ENCODE assay signal across 1 fruit fly cellular context in the genomic region with DNA sequence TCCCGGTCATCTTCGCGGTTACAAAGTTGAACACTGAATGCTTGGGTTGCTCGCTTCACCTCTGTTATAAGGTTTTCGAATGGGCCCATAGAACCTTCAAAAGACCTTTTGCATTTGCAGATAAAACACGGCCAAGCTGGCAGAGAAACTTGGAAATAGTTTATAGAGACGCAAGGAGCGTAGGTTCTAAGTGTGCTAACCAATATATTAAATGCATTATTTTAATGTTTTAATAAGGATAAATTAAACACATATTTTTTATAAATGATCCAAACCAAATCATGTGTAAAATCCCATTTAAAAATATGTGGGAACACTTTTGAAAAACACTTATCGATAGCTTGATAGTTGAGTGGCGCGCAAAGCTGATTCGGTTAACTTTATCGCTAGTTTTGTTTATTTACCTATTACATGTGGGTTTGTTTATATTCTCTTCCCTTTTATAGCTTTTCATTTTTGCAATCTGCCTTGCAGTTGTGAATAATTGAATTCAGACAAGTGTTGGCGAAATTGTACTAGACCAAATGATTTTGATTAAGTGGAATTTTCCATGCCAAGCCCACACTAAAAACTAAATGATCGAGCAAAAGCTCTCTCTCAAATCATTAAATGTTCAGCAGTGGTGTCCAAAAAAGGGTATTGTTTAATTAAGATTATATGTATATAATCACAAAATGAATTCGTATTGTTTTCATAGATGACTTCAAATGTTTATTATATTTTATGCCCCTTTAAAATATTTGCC.
A peak's percentile ranks its signal among the peaks of the same experiment; 100 is the strongest.
TF ChIP-seq lines count a peak whose summit lies in the region.

A gene (minus strand): TSS at position 51 of the 745 bp plus-strand sequence.

TF ChIP-seq in whole organism, embryonic, 481 proteins besides CTCF, POLR2A, EP300 and RAD21 (continued from another document and continues in another):
- TF ChIP-seq dmrt99B (tag; optimal IDR thresholded peaks at IDR 0.05; lab: Kevin White, UChicago), result no peak
- 0 out of 2 replicates have a peak, but pooled peaks have one; percentile 6 for TF ChIP-seq CG14441 (GFP tag; IDR thresholded peaks at IDR 0.05; lab: Robert Waterston, UW)
- peak; percentile 75 for TF ChIP-seq sens (GFP tag; lab: Kevin White, UChicago)
- TF ChIP-seq NK7.1 (GFP tag; optimal IDR thresholded peaks at IDR 0.05; lab: Kevin White, UChicago), result no peak
- TF ChIP-seq chif (GFP tag; optimal IDR thresholded peaks at IDR 0.05; lab: Kevin White, UChicago), result no peak
- no peak for TF ChIP-seq disco-r (GFP tag; optimal IDR thresholded peaks at IDR 0.05; lab: Kevin White, UChicago)
- TF ChIP-seq CG9932 (GFP tag; IDR thresholded peaks at IDR 0.05; lab: Robert Waterston, UW), result peak; percentile 38; the same call in 1 of the 2 replicates
- TF ChIP-seq CG3281 (GFP tag; optimal IDR thresholded peaks at IDR 0.05; lab: Kevin White, UChicago), result peak; percentile 0
- no peak for TF ChIP-seq CG7928 (GFP tag; optimal IDR thresholded peaks at IDR 0.05; lab: Kevin White, UChicago)
- no peak for TF ChIP-seq zf30C (GFP tag; optimal IDR thresholded peaks at IDR 0.05; lab: Kevin White, UChicago)
- no peak for TF ChIP-seq CG12659 (GFP tag; optimal IDR thresholded peaks at IDR 0.05; lab: Kevin White, UChicago)
- no peak for TF ChIP-seq fd102C (GFP tag; optimal IDR thresholded peaks at IDR 0.05; lab: Kevin White, UChicago)
- no peak for TF ChIP-seq pros (GFP tag; optimal IDR thresholded peaks at IDR 0.05; lab: Kevin White, UChicago)
- no peak for TF ChIP-seq Fer2 (tag; optimal IDR thresholded peaks at IDR 0.05; lab: Kevin White, UChicago)
- no peak for TF ChIP-seq CG8089 (GFP tag; optimal IDR thresholded peaks at IDR 0.05; lab: Kevin White, UChicago)
- no peak for TF ChIP-seq wor (GFP tag; IDR thresholded peaks at IDR 0.05; lab: Robert Waterston, UW)
- no peak for TF ChIP-seq CG3838 (GFP tag; optimal IDR thresholded peaks at IDR 0.05; lab: Kevin White, UChicago)
- TF ChIP-seq eve (GFP tag; optimal IDR thresholded peaks at IDR 0.05; lab: Kevin White, UChicago), result no peak
- TF ChIP-seq jigr1 (GFP tag; IDR thresholded peaks at IDR 0.05; lab: Robert Waterston, UW), result no peak
- TF ChIP-seq CG4854 (GFP tag; optimal IDR thresholded peaks at IDR 0.05; lab: Kevin White, UChicago), result no peak
- TF ChIP-seq zfh2 (GFP tag; optimal IDR thresholded peaks at IDR 0.05; lab: Kevin White, UChicago), result no peak
- TF ChIP-seq CG15696 (tag; optimal IDR thresholded peaks at IDR 0.05; lab: Kevin White, UChicago), result no peak
- TF ChIP-seq Fer1 (GFP tag; optimal IDR thresholded peaks at IDR 0.05; lab: Kevin White, UChicago), result peak; percentile 32
- peak; percentile 53; the same call in 1 of the 2 replicates for TF ChIP-seq Rfx (GFP tag; IDR thresholded peaks at IDR 0.05; lab: Robert Waterston, UW)
- no peak for TF ChIP-seq CG10979 (tag; optimal IDR thresholded peaks at IDR 0.05; lab: Kevin White, UChicago)
- no peak for TF ChIP-seq CG16779 (GFP tag; IDR thresholded peaks at IDR 0.05; lab: Robert Waterston, UW)
- no peak for TF ChIP-seq CG6854 (GFP tag; optimal IDR thresholded peaks at IDR 0.05; lab: Kevin White, UChicago)
- TF ChIP-seq Scr (GFP tag; IDR thresholded peaks at IDR 0.05; lab: Robert Waterston, UW; ENCODE audit: partially characterized antibody), result peak; percentile 64
- TF ChIP-seq phol (tag; optimal IDR thresholded peaks at IDR 0.05; lab: Kevin White, UChicago), result no peak
- TF ChIP-seq prd (optimal IDR thresholded peaks at IDR 0.05; lab: Kevin White, UChicago), result no peak
- 0 out of 3 replicates have a peak, but pooled peaks have one; percentile 5 for TF ChIP-seq prd (GFP tag; IDR thresholded peaks at IDR 0.05; lab: Robert Waterston, UW)
- no peak for TF ChIP-seq CG9437 (GFP tag; optimal IDR thresholded peaks at IDR 0.05; lab: Kevin White, UChicago)
- no peak for TF ChIP-seq ftz-f1 (GFP tag; optimal IDR thresholded peaks at IDR 0.05; lab: Kevin White, UChicago)
- no peak for TF ChIP-seq ind (GFP tag; optimal IDR thresholded peaks at IDR 0.05; lab: Kevin White, UChicago)
- TF ChIP-seq lov (optimal IDR thresholded peaks at IDR 0.05; lab: Kevin White, UChicago), result no peak
- no peak for TF ChIP-seq lov (GFP tag; IDR thresholded peaks at IDR 0.05; lab: Robert Waterston, UW)
- no peak for TF ChIP-seq YL-1 (GFP tag; optimal IDR thresholded peaks at IDR 0.05; lab: Kevin White, UChicago)
- TF ChIP-seq ara (GFP tag; IDR thresholded peaks at IDR 0.05; lab: Robert Waterston, UW), result no peak
- TF ChIP-seq odd (GFP tag; optimal IDR thresholded peaks at IDR 0.05; lab: Kevin White, UChicago), result no peak
- TF ChIP-seq hth (optimal IDR thresholded peaks at IDR 0.05; lab: Kevin White, UChicago), result no peak
- no peak for TF ChIP-seq chm (GFP tag; IDR thresholded peaks at IDR 0.05; lab: Robert Waterston, UW)
- peak; percentile 5 for TF ChIP-seq Hmr (GFP tag; optimal IDR thresholded peaks at IDR 0.05; lab: Kevin White, UChicago)
- TF ChIP-seq NFAT (GFP tag; IDR thresholded peaks at IDR 0.05; lab: Robert Waterston, UW), result peak; percentile 69
- peak; percentile 23; the same call in 1 of the 3 replicates for TF ChIP-seq dysf (GFP tag; IDR thresholded peaks at IDR 0.05; lab: Robert Waterston, UW)
- no peak for TF ChIP-seq CG4404 (GFP tag; IDR thresholded peaks at IDR 0.05; lab: Robert Waterston, UW)
- TF ChIP-seq D19A (tag; optimal IDR thresholded peaks at IDR 0.05; lab: Kevin White, UChicago), result no peak
- TF ChIP-seq CG7987 (GFP tag; optimal IDR thresholded peaks at IDR 0.05; lab: Kevin White, UChicago), result no peak
- TF ChIP-seq her (GFP tag; optimal IDR thresholded peaks at IDR 0.05; lab: Kevin White, UChicago), result no peak
- no peak for TF ChIP-seq CG16815 (GFP tag; optimal IDR thresholded peaks at IDR 0.05; lab: Kevin White, UChicago)
- TF ChIP-seq CG17612 (GFP tag; IDR thresholded peaks at IDR 0.05; lab: Robert Waterston, UW), result no peak
- no peak for TF ChIP-seq D (optimal IDR thresholded peaks at IDR 0.05; lab: Kevin White, UChicago)
- TF ChIP-seq D (GFP tag; optimal IDR thresholded peaks at IDR 0.05; lab: Kevin White, UChicago), result no peak
- TF ChIP-seq Dref (GFP tag; IDR thresholded peaks at IDR 0.05; lab: Robert Waterston, UW), result peak; percentile 48
- no peak for TF ChIP-seq Ptx1 (GFP tag; IDR thresholded peaks at IDR 0.05; lab: Robert Waterston, UW)
- peak; percentile 66; the same call in 1 of the 2 replicates for TF ChIP-seq nerfin-2 (GFP tag; IDR thresholded peaks at IDR 0.05; lab: Robert Waterston, UW; ENCODE audit: partially characterized antibody)
- peak; percentile 33; the same call in 1 of the 3 replicates for TF ChIP-seq vnd (GFP tag; IDR thresholded peaks at IDR 0.05; lab: Robert Waterston, UW; ENCODE audit: partially characterized antibody)
- no peak for TF ChIP-seq CG14014 (GFP tag; IDR thresholded peaks at IDR 0.05; lab: Robert Waterston, UW)
- TF ChIP-seq CG6765 (GFP tag; optimal IDR thresholded peaks at IDR 0.05; lab: Kevin White, UChicago), result no peak
- no peak for TF ChIP-seq CG13123 (GFP tag; optimal IDR thresholded peaks at IDR 0.05; lab: Kevin White, UChicago)
- no peak for TF ChIP-seq Jarid2 (GFP tag; optimal IDR thresholded peaks at IDR 0.05; lab: Kevin White, UChicago)
- TF ChIP-seq tap (tag; optimal IDR thresholded peaks at IDR 0.05; lab: Kevin White, UChicago), result no peak
- TF ChIP-seq gt (GFP tag; IDR thresholded peaks at IDR 0.05; lab: Robert Waterston, UW), result no peak
- TF ChIP-seq Chrac-16 (GFP tag; optimal IDR thresholded peaks at IDR 0.05; lab: Kevin White, UChicago), result no peak
- no peak for TF ChIP-seq CG8281 (tag; optimal IDR thresholded peaks at IDR 0.05; lab: Kevin White, UChicago)
- TF ChIP-seq CG11093 (GFP tag; IDR thresholded peaks at IDR 0.05; lab: Robert Waterston, UW), result no peak
- peak; percentile 36 for TF ChIP-seq CG15269 (tag; optimal IDR thresholded peaks at IDR 0.05; lab: Kevin White, UChicago)
- peak; percentile 47; the same call in 1 of the 2 replicates for TF ChIP-seq amos (GFP tag; IDR thresholded peaks at IDR 0.05; lab: Robert Waterston, UW; ENCODE audit: partially characterized antibody)
- TF ChIP-seq CG8765 (GFP tag; IDR thresholded peaks at IDR 0.05; lab: Robert Waterston, UW), result no peak
- no peak for TF ChIP-seq Spps (tag; optimal IDR thresholded peaks at IDR 0.05; lab: Kevin White, UChicago)
- no peak for TF ChIP-seq Sox102F (GFP tag; optimal IDR thresholded peaks at IDR 0.05; lab: Kevin White, UChicago)
- TF ChIP-seq bowl (GFP tag; IDR thresholded peaks at IDR 0.05; lab: Robert Waterston, UW), result no peak
- no peak for TF ChIP-seq HLH3B (GFP tag; IDR thresholded peaks at IDR 0.05; lab: Robert Waterston, UW)
- peak; percentile 40 for TF ChIP-seq Fer3 (tag; optimal IDR thresholded peaks at IDR 0.05; lab: Kevin White, UChicago)
- no peak for TF ChIP-seq ac (GFP tag; optimal IDR thresholded peaks at IDR 0.05; lab: Kevin White, UChicago)
- TF ChIP-seq ato (GFP tag; IDR thresholded peaks at IDR 0.05; lab: Robert Waterston, UW; ENCODE audit: partially characterized antibody), result peak; percentile 58
- TF ChIP-seq PHDP (tag; optimal IDR thresholded peaks at IDR 0.05; lab: Kevin White, UChicago), result peak; percentile 22
- peak; percentile 56 for TF ChIP-seq CG2678 (tag; optimal IDR thresholded peaks at IDR 0.05; lab: Kevin White, UChicago)
- no peak for TF ChIP-seq CG17328 (GFP tag; IDR thresholded peaks at IDR 0.05; lab: Robert Waterston, UW)
- peak; percentile 23; the same call in 1 of the 2 replicates for TF ChIP-seq MBD-R2 (GFP tag; IDR thresholded peaks at IDR 0.05; lab: Robert Waterston, UW)
- no peak for TF ChIP-seq slp2 (GFP tag; optimal IDR thresholded peaks at IDR 0.05; lab: Kevin White, UChicago)
- no peak for TF ChIP-seq kay (GFP tag; optimal IDR thresholded peaks at IDR 0.05; lab: Kevin White, UChicago)
- TF ChIP-seq Oli (tag; optimal IDR thresholded peaks at IDR 0.05; lab: Kevin White, UChicago), result no peak
- TF ChIP-seq E2f2 (GFP tag; IDR thresholded peaks at IDR 0.05; lab: Robert Waterston, UW), result peak; percentile 76
- TF ChIP-seq CG18262 (tag; optimal IDR thresholded peaks at IDR 0.05; lab: Kevin White, UChicago), result no peak
- TF ChIP-seq E2f1 (GFP tag; IDR thresholded peaks at IDR 0.05; lab: Robert Waterston, UW), result no peak
- TF ChIP-seq CG43689 (GFP tag; IDR thresholded peaks at IDR 0.05; lab: Robert Waterston, UW), result no peak
- no peak for TF ChIP-seq rib (GFP tag; IDR thresholded peaks at IDR 0.05; lab: Robert Waterston, UW)
- no peak for TF ChIP-seq CG12219 (GFP tag; optimal IDR thresholded peaks at IDR 0.05; lab: Kevin White, UChicago)
- TF ChIP-seq dati (GFP tag; IDR thresholded peaks at IDR 0.05; lab: Robert Waterston, UW), result no peak
- TF ChIP-seq jumu (GFP tag; optimal IDR thresholded peaks at IDR 0.05; lab: Kevin White, UChicago), result no peak
- TF ChIP-seq Opbp (GFP tag; IDR thresholded peaks at IDR 0.05; lab: Robert Waterston, UW; ENCODE audit: partially characterized antibody), result peak; percentile 34; the same call in 1 of the 3 replicates
- TF ChIP-seq grau (tag; optimal IDR thresholded peaks at IDR 0.05; lab: Kevin White, UChicago), result peak; percentile 36
- no peak for TF ChIP-seq CG16813 (GFP tag; IDR thresholded peaks at IDR 0.05; lab: Robert Waterston, UW; ENCODE audit: partially characterized antibody)
- TF ChIP-seq CG32767 (GFP tag; IDR thresholded peaks at IDR 0.05; lab: Robert Waterston, UW), result no peak
- TF ChIP-seq CG2120 (GFP tag; optimal IDR thresholded peaks at IDR 0.05; lab: Kevin White, UChicago), result peak; percentile 66
- no peak for TF ChIP-seq CG9609 (GFP tag; optimal IDR thresholded peaks at IDR 0.05; lab: Kevin White, UChicago)
- TF ChIP-seq sob (GFP tag; IDR thresholded peaks at IDR 0.05; lab: Robert Waterston, UW), result no peak
- no peak for TF ChIP-seq stc (GFP tag; IDR thresholded peaks at IDR 0.05; lab: Robert Waterston, UW)
- no peak for TF ChIP-seq CG11504 (tag; optimal IDR thresholded peaks at IDR 0.05; lab: Kevin White, UChicago)
- peak in 1 of 2 experiments; percentile 0 for TF ChIP-seq Hr51 (GFP tag; optimal IDR thresholded peaks at IDR 0.05; lab: Kevin White, UChicago)
- TF ChIP-seq abd-A (tag; optimal IDR thresholded peaks at IDR 0.05; lab: Kevin White, UChicago), result no peak
- no peak for TF ChIP-seq inv (GFP tag; IDR thresholded peaks at IDR 0.05; lab: Robert Waterston, UW; ENCODE audit: partially characterized antibody)
- no peak for TF ChIP-seq CG14050 (GFP tag; IDR thresholded peaks at IDR 0.05; lab: Robert Waterston, UW)
- TF ChIP-seq CG18599 (GFP tag; optimal IDR thresholded peaks at IDR 0.05; lab: Kevin White, UChicago), result peak; percentile 44
- TF ChIP-seq CG12104 (GFP tag; optimal IDR thresholded peaks at IDR 0.05; lab: Kevin White, UChicago), result no peak
- no peak for TF ChIP-seq CG17385 (GFP tag; optimal IDR thresholded peaks at IDR 0.05; lab: Kevin White, UChicago)
- TF ChIP-seq CG8944 (GFP tag; optimal IDR thresholded peaks at IDR 0.05; lab: Kevin White, UChicago), result no peak
- TF ChIP-seq tna (GFP tag; IDR thresholded peaks at IDR 0.05; lab: Robert Waterston, UW; ENCODE audit: partially characterized antibody), result peak; percentile 71
- no peak for TF ChIP-seq CG6683 (GFP tag; optimal IDR thresholded peaks at IDR 0.05; lab: Kevin White, UChicago)
- TF ChIP-seq CG9727 (GFP tag; optimal IDR thresholded peaks at IDR 0.05; lab: Kevin White, UChicago), result no peak
- TF ChIP-seq Ravus (GFP tag; IDR thresholded peaks at IDR 0.05; lab: Robert Waterston, UW), result no peak
- TF ChIP-seq CG7839 (tag; optimal IDR thresholded peaks at IDR 0.05; lab: Kevin White, UChicago), result peak; percentile 30
- TF ChIP-seq Bgb (GFP tag; IDR thresholded peaks at IDR 0.05; lab: Robert Waterston, UW; ENCODE audit: partially characterized antibody), result peak; percentile 65; the same call in 1 of the 2 replicates
- TF ChIP-seq CG30403 (GFP tag; optimal IDR thresholded peaks at IDR 0.05; lab: Kevin White, UChicago), result no peak
- no peak for TF ChIP-seq Hey (tag; optimal IDR thresholded peaks at IDR 0.05; lab: Kevin White, UChicago)
- no peak for TF ChIP-seq CG7786 (GFP tag; optimal IDR thresholded peaks at IDR 0.05; lab: Kevin White, UChicago)
- TF ChIP-seq schlank (tag; optimal IDR thresholded peaks at IDR 0.05; lab: Kevin White, UChicago), result no peak
- no peak for TF ChIP-seq crp (GFP tag; optimal IDR thresholded peaks at IDR 0.05; lab: Kevin White, UChicago)
- TF ChIP-seq zfh1 (GFP tag; IDR thresholded peaks at IDR 0.05; lab: Robert Waterston, UW), result 0 out of 3 replicates have a peak, but pooled peaks have one; percentile 26
- TF ChIP-seq gsb-n (tag; optimal IDR thresholded peaks at IDR 0.05; lab: Kevin White, UChicago), result no peak
- TF ChIP-seq CG30020 (tag; optimal IDR thresholded peaks at IDR 0.05; lab: Kevin White, UChicago), result no peak
- TF ChIP-seq CG3847 (GFP tag; IDR thresholded peaks at IDR 0.05; lab: Robert Waterston, UW), result no peak
- TF ChIP-seq Aef1 (GFP tag; IDR thresholded peaks at IDR 0.05; lab: Robert Waterston, UW), result no peak
- peak; percentile 42; the same call in 1 of the 2 replicates for TF ChIP-seq CG32532 (GFP tag; IDR thresholded peaks at IDR 0.05; lab: Robert Waterston, UW)
- TF ChIP-seq esg (GFP tag; conservative IDR thresholded peaks at IDR 0.05; lab: Robert Waterston, UW), result no peak
